ENCODE assay signal across 6 worm cellular contexts in the genomic region with DNA sequence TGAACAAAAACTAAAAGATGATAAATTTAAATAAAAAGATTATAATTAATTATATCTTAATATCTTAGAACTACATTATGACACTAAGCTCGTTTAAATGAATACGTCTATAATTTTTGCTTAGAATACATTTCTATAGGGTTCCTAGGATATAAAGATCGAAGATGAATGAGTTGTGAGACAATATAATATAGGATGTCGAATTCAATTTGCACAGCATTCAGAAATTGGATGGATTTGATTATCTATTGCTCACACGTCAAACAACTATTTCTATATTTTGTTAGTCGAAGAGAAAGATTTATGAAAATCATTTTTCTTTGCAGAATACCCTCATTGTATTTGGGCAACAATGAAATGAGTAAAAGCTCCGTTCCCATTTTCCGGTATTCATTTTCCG.
TF ChIP-seq lines count a peak whose summit lies in the region.

No protein-coding gene starts in this region.

TF ChIP-seq in whole organism, L1 larva, 84 proteins besides CTCF, POLR2A, EP300 and RAD21:
- no peak for TF ChIP-seq pqm-1 (tag; optimal IDR thresholded peaks at IDR 0.05; lab: Kevin White, UChicago)
- TF ChIP-seq lin-14 (GFP tag; optimal IDR thresholded peaks at IDR 0.05; lab: Kevin White, UChicago): peak; percentile 26
- peak; percentile 43 for TF ChIP-seq fkh-10 (GFP tag; optimal IDR thresholded peaks at IDR 0.05; lab: Kevin White, UChicago)
- no peak for TF ChIP-seq ceh-90 (tag; optimal IDR thresholded peaks at IDR 0.05; lab: Kevin White, UChicago)

TF ChIP-seq in whole organism, L2 larva, 48 proteins besides CTCF, POLR2A, EP300 and RAD21:
- no peak for TF ChIP-seq crh-2 (tag; optimal IDR thresholded peaks at IDR 0.05; lab: Kevin White, UChicago)
- peak; percentile 69 for TF ChIP-seq sma-9 (GFP tag; optimal IDR thresholded peaks at IDR 0.05; lab: Kevin White, UChicago)
- no peak for TF ChIP-seq sma-9 (tag; optimal IDR thresholded peaks at IDR 0.05; lab: Kevin White, UChicago)

TF ChIP-seq in whole organism, L3 larva, 47 proteins besides CTCF, POLR2A, EP300 and RAD21:
- peak; percentile 45 for TF ChIP-seq fkh-10 (GFP tag; optimal IDR thresholded peaks at IDR 0.05; lab: Kevin White, UChicago)
- TF ChIP-seq tbx-2 (tag; optimal IDR thresholded peaks at IDR 0.05; lab: Kevin White, UChicago): no peak

TF ChIP-seq in whole organism, L4 larva, 104 proteins besides CTCF, POLR2A, EP300 and RAD21:
- TF ChIP-seq ces-1 (GFP tag; optimal IDR thresholded peaks at IDR 0.05; lab: Kevin White, UChicago) (peak; percentile 79), Y48G9A.11 (GFP tag; IDR thresholded peaks at IDR 0.05; lab: Robert Waterston, UW) (no peak), fkh-10 (GFP tag; optimal IDR thresholded peaks at IDR 0.05; lab: Kevin White, UChicago) (peak; percentile 18)

TF ChIP-seq in whole organism, late embryonic, 69 proteins besides CTCF, POLR2A, EP300 and RAD21:
- TF ChIP-seq npax-4 (tag; optimal IDR thresholded peaks at IDR 0.05; lab: Kevin White, UChicago): no peak
- TF ChIP-seq unc-42 (tag; optimal IDR thresholded peaks at IDR 0.05; lab: Kevin White, UChicago): peak; percentile 59

TF ChIP-seq in whole organism, mixed stage, embryonic, 35 proteins besides CTCF, POLR2A, EP300 and RAD21:
- TF ChIP-seq sem-2 (GFP tag; optimal IDR thresholded peaks at IDR 0.05; lab: Kevin White, UChicago) (no peak), ces-1 (GFP tag; optimal IDR thresholded peaks at IDR 0.05; lab: Kevin White, UChicago) (peak; percentile 80)

Comparison
In these comparisons a context has a peak if more than half of its experiments do, and no peak if none do; other contexts are left out.
1. Of the 29 proteins assayed by ChIP-seq in both whole organism, L4 larva and whole organism, L1 larva: peak only in whole organism, L4 larva: ces-1; only in whole organism, L1 larva: none; in both: fkh-10; in neither: 27.